Fruit fly (Drosophila melanogaster): ENCODE data around the gene yellow-g.

The yellow-g gene

dm6 chr3L:2272669-2273068 is at the start of gene yellow-g:
TSS of gene yellow-g (minus strand) at chr3L:2272769.
- TF ChIP-seq toe (GFP tag; optimal IDR thresholded peaks at IDR 0.05) = no peak
- no peak for TF ChIP-seq Mnt (GFP tag; optimal IDR thresholded peaks at IDR 0.05)

dm6 chr3L:2282506-2282905 is 9.9 kb upstream of the yellow-g start, which contains the start of gene MsR2:
TSS of gene MsR2 (plus strand) at chr3L:2282883.
- TF ChIP-seq kay (GFP tag; ENCODE audit: borderline replicate concordance) = no peak
- TF ChIP-seq bab1 (GFP tag; optimal IDR thresholded peaks at IDR 0.05) = no peak
- no peak for TF ChIP-seq CG12768 (GFP tag; optimal IDR thresholded peaks at IDR 0.05)
- no peak for TF ChIP-seq Crg-1 (GFP tag; optimal IDR thresholded peaks at IDR 0.05)
- no peak for TF ChIP-seq CG1620 (GFP tag; optimal IDR thresholded peaks at IDR 0.05)
- no peak for TF ChIP-seq ovo (GFP tag; optimal IDR thresholded peaks at IDR 0.05)
- no peak for TF ChIP-seq CG7045 (GFP tag; optimal IDR thresholded peaks at IDR 0.05)
- no peak for TF ChIP-seq CG7101 (tag; optimal IDR thresholded peaks at IDR 0.05)
- TF ChIP-seq cic (GFP tag; optimal IDR thresholded peaks at IDR 0.05) = no peak
- no peak for TF ChIP-seq tj (GFP tag; optimal IDR thresholded peaks at IDR 0.05)
- no peak for TF ChIP-seq CG14711 (tag; optimal IDR thresholded peaks at IDR 0.05)
- no peak for TF ChIP-seq Hr96 (GFP tag; optimal IDR thresholded peaks at IDR 0.05)
- no peak for TF ChIP-seq CG33017 (tag; optimal IDR thresholded peaks at IDR 0.05)

dm6 chr3L:2276250-2276649 is 3.7 kb upstream of the yellow-g start, which contains the start of gene yellow-g2:
TSS of gene yellow-g2 (plus strand) at chr3L:2276550.
- no peak for TF ChIP-seq CG5204 (GFP tag; optimal IDR thresholded peaks at IDR 0.05)
- TF ChIP-seq cic (GFP tag; optimal IDR thresholded peaks at IDR 0.05) = no peak
- TF ChIP-seq CG7045 (GFP tag; optimal IDR thresholded peaks at IDR 0.05) = no peak
- no peak for TF ChIP-seq cnc (optimal IDR thresholded peaks at IDR 0.05)
- no peak for TF ChIP-seq kay (GFP tag; ENCODE audit: borderline replicate concordance)

dm6 chr3L:2273392-2273791 is 823 bp upstream of the yellow-g start:
- TF ChIP-seq cnc (optimal IDR thresholded peaks at IDR 0.05) (no peak), CG33017 (tag; optimal IDR thresholded peaks at IDR 0.05) (no peak), CG12768 (GFP tag; optimal IDR thresholded peaks at IDR 0.05) (no peak), kay (GFP tag; ENCODE audit: borderline replicate concordance) (no peak), tj (GFP tag; optimal IDR thresholded peaks at IDR 0.05) (no peak), CG5204 (GFP tag; optimal IDR thresholded peaks at IDR 0.05) (no peak), CG7045 (GFP tag; optimal IDR thresholded peaks at IDR 0.05) (no peak), CG1620 (GFP tag; optimal IDR thresholded peaks at IDR 0.05) (no peak), CG14711 (tag; optimal IDR thresholded peaks at IDR 0.05) (no peak)

dm6 chr3L:2268525-2268924 is 4.0 kb downstream of the yellow-g start, which contains the start of gene CG32302:
TSS of gene CG32302 (plus strand) at chr3L:2268825.
- TF ChIP-seq Clk (GFP tag; optimal IDR thresholded peaks at IDR 0.05) (no peak), Crg-1 (GFP tag; optimal IDR thresholded peaks at IDR 0.05) (no peak), kay (GFP tag; ENCODE audit: borderline replicate concordance) (no peak), Mnt (GFP tag; optimal IDR thresholded peaks at IDR 0.05) (no peak), CG14711 (tag; optimal IDR thresholded peaks at IDR 0.05) (no peak), ovo (GFP tag; optimal IDR thresholded peaks at IDR 0.05) (no peak), CG11617 (GFP tag; optimal IDR thresholded peaks at IDR 0.05) (no peak), CG7101 (tag; optimal IDR thresholded peaks at IDR 0.05) (no peak), Hr96 (GFP tag; optimal IDR thresholded peaks at IDR 0.05) (no peak), CG1620 (GFP tag; optimal IDR thresholded peaks at IDR 0.05) (no peak)

dm6 chr3L:2267558-2267957 is 5.0 kb downstream of the yellow-g start, which contains the start of gene obst-I:
TSS of gene obst-I (plus strand) at chr3L:2267858.
- TF ChIP-seq Clk (GFP tag; optimal IDR thresholded peaks at IDR 0.05) (no peak), Hr96 (GFP tag; optimal IDR thresholded peaks at IDR 0.05) (no peak), CG11617 (GFP tag; optimal IDR thresholded peaks at IDR 0.05) (no peak), CG14711 (tag; optimal IDR thresholded peaks at IDR 0.05) (no peak), CG7101 (tag; optimal IDR thresholded peaks at IDR 0.05) (no peak), cnc (optimal IDR thresholded peaks at IDR 0.05) (no peak)

- TF ChIP-seq CG11617 (GFP tag; optimal IDR thresholded peaks at IDR 0.05) = no peak
- no peak for TF ChIP-seq cnc (optimal IDR thresholded peaks at IDR 0.05)
- no peak for TF ChIP-seq Clk (GFP tag; optimal IDR thresholded peaks at IDR 0.05)
- TF ChIP-seq Mnt (GFP tag; optimal IDR thresholded peaks at IDR 0.05) = no peak
- TF ChIP-seq pad (GFP tag; optimal IDR thresholded peaks at IDR 0.05) = no peak
- TF ChIP-seq CG5204 (GFP tag; optimal IDR thresholded peaks at IDR 0.05) = no peak
- no peak for TF ChIP-seq CG12768 (GFP tag; optimal IDR thresholded peaks at IDR 0.05)
- TF ChIP-seq tj (GFP tag; optimal IDR thresholded peaks at IDR 0.05) = no peak
- no peak for TF ChIP-seq cic (GFP tag; optimal IDR thresholded peaks at IDR 0.05)
- peak; percentile 32 for TF ChIP-seq ovo (GFP tag; optimal IDR thresholded peaks at IDR 0.05)
- no peak for TF ChIP-seq CG33017 (tag; optimal IDR thresholded peaks at IDR 0.05)
- TF ChIP-seq toe (GFP tag; optimal IDR thresholded peaks at IDR 0.05) = no peak
- no peak for TF ChIP-seq CG7045 (GFP tag; optimal IDR thresholded peaks at IDR 0.05)
- TF ChIP-seq kay (GFP tag; ENCODE audit: borderline replicate concordance) = no peak
- TF ChIP-seq Hr96 (GFP tag; optimal IDR thresholded peaks at IDR 0.05) = peak; percentile 5
- peak; percentile 22 for TF ChIP-seq CG7101 (tag; optimal IDR thresholded peaks at IDR 0.05)
- TF ChIP-seq CG1620 (GFP tag; optimal IDR thresholded peaks at IDR 0.05) = peak; percentile 30
- TF ChIP-seq bab1 (GFP tag; optimal IDR thresholded peaks at IDR 0.05) = no peak
- TF ChIP-seq CG14711 (tag; optimal IDR thresholded peaks at IDR 0.05) = no peak
- TF ChIP-seq Crg-1 (GFP tag; optimal IDR thresholded peaks at IDR 0.05) = no peak
These were observed 6.7 kb downstream of the yellow-g start, which contains the start of the genes ecd and CG13806 for dm6 chr3L:2265692-2266444. TSS of gene ecd (minus strand) at chr3L:2265857. TSS of gene CG13806 (plus strand) at chr3L:2266394.
